Worm (Caenorhabditis elegans): Measurements from ENCODE around the gene nas-22.

Gene nas-22

DNA sequence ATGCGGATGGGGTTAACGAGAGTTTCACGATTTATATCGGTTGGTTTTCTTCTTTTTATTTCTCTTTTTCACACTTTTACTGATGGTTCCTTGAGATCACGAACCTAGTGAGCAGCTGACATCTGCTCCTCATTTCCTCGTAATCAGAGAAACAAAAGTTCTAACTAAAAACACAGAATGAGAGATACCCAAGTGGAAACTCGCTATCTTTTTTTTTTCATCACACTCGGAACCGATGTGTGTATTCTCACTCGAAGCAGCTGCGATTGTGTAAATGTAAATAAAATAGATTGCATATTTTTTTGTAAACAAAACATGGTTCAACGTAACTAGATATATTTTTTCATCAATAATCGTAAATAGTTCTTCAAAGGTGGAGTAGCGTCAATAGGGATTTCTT, 31.8 kb downstream of the nas-22 start:
- TF ChIP-seq unc-62 (GFP tag; optimal IDR thresholded peaks at IDR 0.05): no peak

ce11 chrV:11508773-11509172, 34.3 kb downstream of the nas-22 start, which contains the start of gene ttll-5:
ttll-5 (plus strand) TSS chrV:11509060.
- no peak for TF ChIP-seq unc-62 (GFP tag; optimal IDR thresholded peaks at IDR 0.05)

- no peak for TF ChIP-seq unc-62 (GFP tag; optimal IDR thresholded peaks at IDR 0.05)
Measured at ce11 chrV:11513432-11513831, 38.9 kb downstream of the nas-22 start, which contains the start of gene C55A6.3. C55A6.3 (minus strand) TSS chrV:11513532.

ce11 chrV:11514677-11515076, 40.2 kb downstream of the nas-22 start, which contains the start of gene C55A6.6:
C55A6.6 (minus strand) TSS chrV:11514737.
- no peak for TF ChIP-seq unc-62 (GFP tag; optimal IDR thresholded peaks at IDR 0.05)

DNA sequence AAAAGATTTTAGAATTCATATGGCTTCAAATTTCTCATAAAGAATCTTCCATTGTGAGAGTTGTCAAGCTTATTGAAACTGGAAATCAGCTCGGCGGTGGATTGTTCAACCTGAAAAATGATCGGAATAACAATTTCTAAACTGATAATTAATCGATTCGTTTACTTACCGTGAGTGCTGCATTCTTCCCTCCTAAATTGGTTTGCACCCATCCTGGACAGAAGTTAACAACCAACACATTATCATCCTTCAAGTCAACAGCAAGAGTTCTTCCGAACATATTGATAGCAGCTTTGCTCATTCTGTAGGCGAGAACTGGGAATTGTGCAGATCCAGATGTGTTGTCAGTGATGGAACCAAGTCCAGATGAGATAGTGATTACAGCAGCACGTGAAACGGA, 40.6 kb downstream of the nas-22 start:
- no peak for TF ChIP-seq unc-62 (GFP tag; optimal IDR thresholded peaks at IDR 0.05)

- no peak for TF ChIP-seq unc-62 (GFP tag; optimal IDR thresholded peaks at IDR 0.05)
Measured at ce11 chrV:11516141-11516591, 41.7 kb downstream of the nas-22 start, which contains the start of gene sdz-8. sdz-8 (minus strand) TSS chrV:11516191.

- no peak for TF ChIP-seq unc-62 (GFP tag; optimal IDR thresholded peaks at IDR 0.05)
Measured at ce11 chrV:11517789-11518188, 43.3 kb downstream of the nas-22 start, which contains the start of gene C55A6.4. C55A6.4 (minus strand) TSS chrV:11517889.

- TF ChIP-seq unc-62 (GFP tag; optimal IDR thresholded peaks at IDR 0.05): no peak
Measured at ce11 chrV:11520215-11520614, 45.7 kb downstream of the nas-22 start, which contains the start of the genes C55A6.11 and C55A6.7. C55A6.11 (plus strand) TSS chrV:11520515. C55A6.7 (minus strand) TSS chrV:11520530.

DNA sequence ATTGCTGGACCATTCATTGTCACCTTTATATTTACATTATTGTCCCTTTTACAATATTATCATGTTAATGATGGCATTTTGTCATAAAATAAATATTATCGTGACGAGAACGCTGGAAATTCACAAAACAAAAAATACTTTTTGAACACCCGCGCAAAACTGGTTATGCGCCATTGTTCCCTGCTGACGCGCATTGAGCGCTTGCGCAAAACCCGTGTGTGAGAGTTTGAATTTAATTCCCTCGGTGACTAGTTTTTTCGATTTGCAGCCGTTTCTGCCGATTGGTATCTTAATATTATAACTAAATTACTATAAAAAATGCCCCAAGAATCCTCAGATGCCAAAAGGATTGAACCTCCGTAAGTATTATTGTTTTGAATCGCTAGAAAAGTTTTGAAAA, 46.9 kb downstream of the nas-22 start, which contains the start of gene pafo-1:
pafo-1 (plus strand) TSS at position 256 of the 400 bp plus-strand sequence.
- TF ChIP-seq unc-62 (GFP tag; optimal IDR thresholded peaks at IDR 0.05): no peak

DNA sequence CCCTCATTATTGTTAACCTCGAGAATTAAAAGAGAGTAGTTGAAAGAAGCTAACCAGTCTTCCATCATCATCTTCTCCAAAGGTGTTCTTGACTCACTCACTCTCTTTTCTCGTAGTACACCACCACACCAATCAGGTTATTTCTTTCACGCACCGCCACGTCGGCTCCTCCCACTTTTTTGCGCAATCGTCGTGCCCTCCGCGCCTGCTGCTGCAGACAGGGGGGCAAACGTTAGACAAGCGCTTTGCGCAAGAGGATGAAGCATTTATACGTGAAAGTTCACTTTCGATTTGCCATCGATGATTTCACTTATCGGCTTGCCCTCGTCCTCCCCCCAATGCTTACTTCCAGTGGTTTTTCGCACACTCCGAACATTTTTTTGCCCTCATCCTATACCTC, 50.8 kb downstream of the nas-22 start:
- no peak for TF ChIP-seq unc-62 (GFP tag; optimal IDR thresholded peaks at IDR 0.05)

DNA sequence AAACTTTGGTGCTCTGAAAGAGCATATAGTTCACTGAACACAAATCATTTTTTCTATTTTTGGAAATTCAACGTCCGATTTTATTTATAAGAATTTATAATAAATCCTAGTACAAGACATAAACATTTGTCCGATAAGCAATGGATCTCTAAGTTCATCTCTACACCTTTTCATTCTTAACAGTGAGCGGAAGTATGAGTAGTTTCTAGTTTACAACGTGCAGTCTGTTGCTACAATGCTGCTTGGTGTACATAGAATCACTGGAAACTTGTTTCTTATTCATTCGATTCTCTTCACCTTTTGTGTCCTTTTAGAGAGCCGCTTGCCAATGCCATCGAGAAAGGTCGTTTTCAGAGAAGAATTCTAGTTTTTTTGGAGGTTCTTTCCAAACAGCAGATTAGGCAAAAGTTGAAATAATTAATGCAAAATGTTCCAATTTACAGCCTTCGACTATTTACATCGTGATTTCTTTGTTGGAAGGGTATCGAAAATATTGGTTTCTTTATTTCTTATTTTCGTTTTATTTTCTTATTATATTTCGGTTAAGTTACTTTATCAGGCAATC, 52.5 kb downstream of the nas-22 start:
- no peak for TF ChIP-seq unc-62 (GFP tag; optimal IDR thresholded peaks at IDR 0.05)

- no peak for TF ChIP-seq unc-62 (GFP tag; optimal IDR thresholded peaks at IDR 0.05)
Measured at ce11 chrV:11527531-11527930, 53.0 kb downstream of the nas-22 start, which contains the start of gene ccch-1. ccch-1 (plus strand) TSS chrV:11527831.

Data from whole organism, dauer.